Fruit fly (Drosophila melanogaster) Kc167 (cell line): ENCODE data around the gene CG3744.

Experiments
- Myc ChIP-seq: fragments of >200 bp; optimal IDR thresholded peaks from 2 replicates; lab custom pipeline; 2017; ENCODE audit warnings: missing external identifiers
- Sin3A ChIP-seq: fragments of >200 bp; optimal IDR thresholded peaks from 2 replicates; lab custom pipeline; 2018; ENCODE audit warnings: missing external identifiers
- h ChIP-seq: fragments of >200 bp; optimal IDR thresholded peaks from 3 replicates; lab custom pipeline; 2018; ENCODE audit warnings: missing external identifiers
- insv ChIP-seq: fragments of >200 bp; optimal IDR thresholded peaks from 3 replicates; lab custom pipeline; 2018; ENCODE audit warnings: missing external identifiers
- psq ChIP-seq: fragments of >200 bp; optimal IDR thresholded peaks from 2 replicates; lab custom pipeline; 2017; ENCODE audit warnings: missing external identifiers

DNA sequence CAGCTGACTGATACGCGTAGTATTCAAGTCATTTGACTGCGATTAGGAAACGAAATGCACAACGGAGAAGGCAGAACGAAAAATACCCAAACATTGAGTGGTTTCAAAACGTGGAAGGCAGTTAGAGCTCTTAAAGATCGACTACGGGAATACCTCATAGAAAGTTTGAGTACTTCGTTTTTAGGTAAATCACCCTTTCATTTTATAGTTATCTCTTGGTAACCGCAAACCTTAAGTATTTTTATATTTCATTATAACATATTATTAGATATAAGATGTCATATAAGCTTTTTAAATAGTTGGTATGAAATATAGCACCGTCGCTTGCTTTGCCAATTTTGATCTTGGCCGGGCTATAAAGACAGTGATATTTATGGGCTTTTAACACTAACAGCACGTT is 31.3 kb downstream of the CG3744 start:
- TF ChIP-seq Sin3A (lab: Kevin White, UChicago) (no peak), h (lab: Kevin White, UChicago) (no peak), psq (lab: Kevin White, UChicago) (no peak), insv (no peak), Myc (lab: Kevin White, UChicago) (no peak)
